Fruit fly (Drosophila melanogaster) whole organism, embryonic: ENCODE results near the gene stck.

Source experiments
- CG10959 ChIP-seq: fragments of 200-800 bp; sonication (Bioruptor generic); IDR thresholded peaks from 2 replicates; pipeline ENCODE4 v1.3.6; 2022; ENCODE audit warnings: missing biosample characterization, missing genetic modification characterization
- CG12391 ChIP-seq: fragments of 200-800 bp; sonication (Bioruptor generic); optimal IDR thresholded peaks from 3 replicates; lab custom pipeline; 2018; ENCODE audit warnings: missing biosample characterization, mild to moderate bottlenecking, missing genetic modification characterization, moderate library complexity
- CG12942 ChIP-seq: fragments of 200-800 bp; sonication (Bioruptor generic); optimal IDR thresholded peaks from 3 replicates; lab custom pipeline; 2016; ENCODE audit warnings: missing biosample characterization, missing genetic modification characterization
- CG15479 ChIP-seq: fragments of 200-800 bp; sonication (Bioruptor generic); optimal IDR thresholded peaks from 3 replicates; lab custom pipeline; 2019; ENCODE audit warnings: missing biosample characterization, mild to moderate bottlenecking, missing genetic modification characterization, moderate library complexity
- CG1603 ChIP-seq: fragments of 200-800 bp; sonication (Bioruptor generic); optimal IDR thresholded peaks from 2 replicates; lab custom pipeline; 2019; ENCODE audit warnings: missing biosample characterization, mild to moderate bottlenecking, missing genetic modification characterization, moderate library complexity
- CG16863 ChIP-seq: fragments of 200-800 bp; sonication (Bioruptor generic); optimal IDR thresholded peaks from 3 replicates; lab custom pipeline; 2016; ENCODE audit warnings: missing biosample characterization, missing genetic modification characterization
- CG17385 ChIP-seq: fragments of 200-800 bp; sonication (Bioruptor generic); optimal IDR thresholded peaks from 3 replicates; lab custom pipeline; 2018; ENCODE audit warnings: missing biosample characterization, mild to moderate bottlenecking, missing genetic modification characterization
- CG17568 ChIP-seq: fragments of 200-800 bp; sonication (Bioruptor generic); optimal IDR thresholded peaks from 2 replicates; lab custom pipeline; 2018; ENCODE audit warnings: missing biosample characterization, mild to moderate bottlenecking, missing genetic modification characterization, moderate library complexity
- CG2875 ChIP-seq: fragments of 200-800 bp; sonication (Bioruptor generic); optimal IDR thresholded peaks from 2 replicates; lab custom pipeline; 2017; ENCODE audit warnings: missing biosample characterization, mild to moderate bottlenecking, missing genetic modification characterization, missing genetic modification reagents
- CG33213 ChIP-seq: fragments of 200-800 bp; sonication (Bioruptor generic); optimal IDR thresholded peaks from 3 replicates; lab custom pipeline; 2016; ENCODE audit warnings: missing biosample characterization, missing genetic modification characterization
- CG4282 ChIP-seq: fragments of 200-800 bp; sonication (Bioruptor generic); optimal IDR thresholded peaks from 2 replicates; lab custom pipeline; 2016; ENCODE audit warnings: missing biosample characterization, missing genetic modification characterization
- CG4360 ChIP-seq: fragments of 200-800 bp; sonication (Bioruptor generic); IDR thresholded peaks from 2 replicates; pipeline ENCODE4 v1.3.6; 2022; ENCODE audit warnings: missing biosample characterization, missing genetic modification characterization
- CG5245 ChIP-seq: fragments of 200-800 bp; sonication (Bioruptor generic); optimal IDR thresholded peaks from 3 replicates; lab custom pipeline; 2016; ENCODE audit warnings: missing biosample characterization, missing genetic modification characterization
- CG6254 ChIP-seq: fragments of 200-800 bp; sonication (Bioruptor generic); optimal IDR thresholded peaks from 3 replicates; lab custom pipeline; 2017; ENCODE audit warnings: mild to moderate bottlenecking, missing biosample characterization, missing genetic modification reagents, missing genetic modification characterization
- CG7786 ChIP-seq: fragments of 200-800 bp; sonication (Bioruptor generic); optimal IDR thresholded peaks from 2 replicates; lab custom pipeline; 2016; ENCODE audit warnings: missing biosample characterization, missing genetic modification characterization
- CG7928 ChIP-seq: fragments of 200-800 bp; sonication (Bioruptor generic); optimal IDR thresholded peaks from 2 replicates; lab custom pipeline; 2017; ENCODE audit warnings: missing biosample characterization, mild to moderate bottlenecking, missing genetic modification characterization
- CG7963 ChIP-seq: fragments of 200-800 bp; sonication (Bioruptor generic); IDR thresholded peaks from 3 replicates; pipeline ENCODE4 v1.3.6; 2022; ENCODE audit warnings: missing biosample characterization, missing genetic modification characterization; ENCODE audit not compliant: partially characterized antibody
- CG8765 ChIP-seq: fragments of 200-800 bp; sonication (Bioruptor generic); IDR thresholded peaks from 2 replicates; pipeline ENCODE4 v1.3.6; 2022; ENCODE audit warnings: missing biosample characterization, missing genetic modification characterization
- CG9932 ChIP-seq: fragments of 200-800 bp; sonication (Bioruptor generic); IDR thresholded peaks from 2 replicates; pipeline ENCODE4 v1.3.6; 2022; ENCODE audit warnings: missing biosample characterization, missing genetic modification characterization
- Dek ChIP-seq: fragments of 200-800 bp; sonication (Bioruptor generic); optimal IDR thresholded peaks from 3 replicates; lab custom pipeline; 2019; ENCODE audit warnings: missing biosample characterization, mild to moderate bottlenecking, missing genetic modification characterization, moderate library complexity
- ERR ChIP-seq: fragments of 200-800 bp; sonication (Bioruptor generic); optimal IDR thresholded peaks from 2 replicates; lab custom pipeline; 2016; ENCODE audit warnings: missing biosample characterization, missing genetic modification characterization
- HmgZ ChIP-seq: fragments of 200-800 bp; sonication (Bioruptor generic); optimal IDR thresholded peaks from 2 replicates; lab custom pipeline; 2018; ENCODE audit warnings: missing biosample characterization, mild to moderate bottlenecking, missing genetic modification characterization
- Jarid2 ChIP-seq: fragments of 200-800 bp; sonication (Bioruptor generic); optimal IDR thresholded peaks from 3 replicates; lab custom pipeline; 2017; ENCODE audit warnings: mild to moderate bottlenecking, missing biosample characterization, missing genetic modification reagents, missing genetic modification characterization
- Med ChIP-seq: fragments of 200-800 bp; sonication (Bioruptor generic); peaks from one replicate; lab custom pipeline; 2016; ENCODE audit warnings: missing biosample characterization, missing genetic modification characterization, mild to moderate bottlenecking, inconsistent platforms, moderate library complexity
- Meics ChIP-seq: fragments of 200-800 bp; sonication (Bioruptor generic); optimal IDR thresholded peaks from 2 replicates; lab custom pipeline; 2017; ENCODE audit warnings: missing biosample characterization, mild to moderate bottlenecking, missing genetic modification characterization
- Mrtf ChIP-seq: fragments of 200-800 bp; sonication (Bioruptor generic); IDR thresholded peaks from 3 replicates; pipeline ENCODE4 v1.3.6; 2022; ENCODE audit warnings: missing biosample characterization, missing genetic modification characterization
- Myb ChIP-seq: fragments of 200-800 bp; sonication (Bioruptor generic); optimal IDR thresholded peaks from 2 replicates; lab custom pipeline; 2016; ENCODE audit warnings: missing biosample characterization, missing genetic modification characterization
- PHDP ChIP-seq: fragments of 200-800 bp; sonication (Bioruptor generic); optimal IDR thresholded peaks from 3 replicates; lab custom pipeline; 2018; ENCODE audit warnings: missing biosample characterization, mild to moderate bottlenecking, missing genetic modification characterization, moderate library complexity
- Trl ChIP-seq, 3 experiments: fragments of >200 bp in 2 of 3; fragments of 200-800 bp in 1 of 3; sonication (Bioruptor generic) in 1 of 3; optimal IDR thresholded peaks; 2 replicates in 1 of 3; 3 replicates in 2 of 3; lab custom pipeline; 2016 to 2017; ENCODE audit warnings: missing biosample characterization in 1 of 3, missing genetic modification characterization in 1 of 3
- Xbp1 ChIP-seq: fragments of 200-800 bp; sonication (Bioruptor generic); optimal IDR thresholded peaks from 3 replicates; lab custom pipeline; 2016; ENCODE audit warnings: missing biosample characterization, mild to moderate bottlenecking, missing genetic modification characterization
- Xrp1 ChIP-seq: fragments of 200-800 bp; sonication (Bioruptor generic); IDR thresholded peaks from 2 replicates; pipeline ENCODE4 v1.3.6; 2022; ENCODE audit warnings: missing biosample characterization, missing genetic modification characterization
- bowl ChIP-seq: fragments of 200-800 bp; sonication (Bioruptor generic); IDR thresholded peaks from 2 replicates; pipeline ENCODE4 v1.3.6; 2022; ENCODE audit warnings: missing biosample characterization, missing genetic modification characterization
- ci ChIP-seq: fragments of 200-800 bp; sonication (Bioruptor generic); IDR thresholded peaks from 3 replicates; pipeline ENCODE4 v1.3.6; 2022; ENCODE audit warnings: missing biosample characterization, missing genetic modification characterization
- cwo ChIP-seq: fragments of 200-800 bp; sonication (Bioruptor generic); optimal IDR thresholded peaks from 3 replicates; lab custom pipeline; 2017; ENCODE audit warnings: missing biosample characterization, missing genetic modification characterization, mild to moderate bottlenecking, moderate library complexity, missing genetic modification reagents
- da ChIP-seq: fragments of 200-800 bp; sonication (Bioruptor generic); optimal IDR thresholded peaks from 2 replicates; lab custom pipeline; 2016; ENCODE audit warnings: missing biosample characterization, missing genetic modification characterization
- dan ChIP-seq: fragments of 200-800 bp; sonication (Bioruptor generic); IDR thresholded peaks from 2 replicates; pipeline ENCODE4 v1.3.6; 2022; ENCODE audit warnings: missing biosample characterization, missing genetic modification characterization
- gem ChIP-seq: fragments of 200-800 bp; sonication (Bioruptor generic); optimal IDR thresholded peaks from 2 replicates; lab custom pipeline; 2019; ENCODE audit warnings: missing biosample characterization, mild to moderate bottlenecking, missing genetic modification characterization, moderate library complexity
- gsb-n ChIP-seq: fragments of 200-800 bp; sonication (Bioruptor generic); optimal IDR thresholded peaks from 3 replicates; lab custom pipeline; 2018; ENCODE audit warnings: missing biosample characterization, mild to moderate bottlenecking, missing genetic modification characterization
- hbn ChIP-seq: fragments of 200-800 bp; sonication (Bioruptor generic); IDR thresholded peaks from 2 replicates; pipeline ENCODE4 v1.3.6; 2022; ENCODE audit warnings: missing biosample characterization, missing genetic modification characterization; ENCODE audit not compliant: partially characterized antibody
- hth ChIP-seq: fragments of >200 bp; optimal IDR thresholded peaks from 2 replicates; lab custom pipeline; 2017; ENCODE audit warnings: inconsistent platforms
- ken ChIP-seq: fragments of 200-800 bp; sonication (Bioruptor generic); IDR thresholded peaks from 3 replicates; pipeline ENCODE4 v1.3.6; 2022; ENCODE audit warnings: missing biosample characterization, missing genetic modification characterization
- lab ChIP-seq: fragments of 200-800 bp; sonication (Bioruptor generic); optimal IDR thresholded peaks from 3 replicates; lab custom pipeline; 2017; ENCODE audit warnings: missing biosample characterization, missing genetic modification characterization, mild to moderate bottlenecking, moderate library complexity, missing genetic modification reagents
- lov ChIP-seq, 2 experiments: fragments of 200-800 bp in 1 of 2; fragments of >200 bp in 1 of 2; sonication (Bioruptor generic) in 1 of 2; IDR thresholded peaks in 1 of 2; optimal IDR thresholded peaks in 1 of 2; 2 replicates in 1 of 2; 3 replicates in 1 of 2; pipeline versions ENCODE4 v1.3.6 to Lab custom; 2017 to 2022; ENCODE audit warnings: missing biosample characterization in 1 of 2, missing genetic modification characterization in 1 of 2
- pfk ChIP-seq: fragments of 200-800 bp; sonication (Bioruptor generic); optimal IDR thresholded peaks from 2 replicates; lab custom pipeline; 2018; ENCODE audit warnings: missing biosample characterization, mild to moderate bottlenecking, missing genetic modification characterization, moderate library complexity
- repo ChIP-seq: fragments of 200-800 bp; sonication (Bioruptor generic); optimal IDR thresholded peaks from 2 replicates; lab custom pipeline; 2016; ENCODE audit warnings: missing biosample characterization, missing genetic modification characterization
- sim ChIP-seq: fragments of 200-800 bp; sonication (Bioruptor generic); IDR thresholded peaks from 2 replicates; pipeline ENCODE4 v1.3.6; 2022; ENCODE audit warnings: missing biosample characterization, missing genetic modification characterization
- slou ChIP-seq: fragments of 200-800 bp; sonication (Bioruptor generic); optimal IDR thresholded peaks from 3 replicates; lab custom pipeline; 2016; ENCODE audit warnings: missing biosample characterization, missing genetic modification characterization
- vnd ChIP-seq: fragments of 200-800 bp; sonication (Bioruptor generic); IDR thresholded peaks from 3 replicates; pipeline ENCODE4 v1.3.6; 2022; ENCODE audit warnings: missing biosample characterization, missing genetic modification characterization; ENCODE audit not compliant: partially characterized antibody
- z ChIP-seq: fragments of 200-800 bp; sonication (Bioruptor generic); IDR thresholded peaks from 3 replicates; pipeline ENCODE4 v1.3.6; 2022; ENCODE audit warnings: missing biosample characterization, missing genetic modification characterization
- zen ChIP-seq: fragments of 200-800 bp; sonication (Bioruptor generic); optimal IDR thresholded peaks from 3 replicates; lab custom pipeline; 2018; ENCODE audit warnings: missing biosample characterization, mild to moderate bottlenecking, missing genetic modification characterization, moderate library complexity

Gene stck

DNA sequence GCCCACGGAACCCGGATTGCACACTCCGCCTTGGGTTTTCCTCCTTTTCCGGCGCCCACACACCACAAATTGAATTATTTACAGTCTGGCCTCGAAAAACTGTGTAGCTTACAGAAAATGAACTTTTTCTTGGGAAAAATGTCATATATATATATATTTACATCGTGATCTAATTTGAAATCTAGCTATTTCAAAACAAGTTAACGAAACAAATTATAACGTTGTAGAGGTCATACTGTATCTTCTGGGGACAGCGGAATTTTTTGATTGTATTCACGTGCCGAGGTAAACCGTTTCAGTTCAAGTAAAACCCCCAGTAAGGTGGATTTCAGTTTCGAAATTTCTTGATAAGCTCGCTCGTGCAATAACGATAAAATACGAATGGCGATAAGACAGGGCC lies 2.3 kb upstream of the stck start (continued):
- no peak for TF ChIP-seq CG33213 (GFP tag; lab: Kevin White, UChicago)
- TF ChIP-seq ci (GFP tag; lab: Robert Waterston, UW) = peak; percentile 81
- no peak for TF ChIP-seq CG4282 (GFP tag; lab: Kevin White, UChicago)
- peak; percentile 1 for TF ChIP-seq gsb-n (tag; lab: Kevin White, UChicago)
- TF ChIP-seq CG16863 (GFP tag; lab: Kevin White, UChicago) = no peak
- TF ChIP-seq da (GFP tag; lab: Kevin White, UChicago) = no peak
- no peak for TF ChIP-seq repo (GFP tag; lab: Kevin White, UChicago)
- no peak for TF ChIP-seq ERR (GFP tag; lab: Kevin White, UChicago)
- no peak for TF ChIP-seq CG15479 (GFP tag; lab: Kevin White, UChicago)
- no peak for TF ChIP-seq lov (optimal IDR thresholded peaks at IDR 0.05; lab: Kevin White, UChicago)
- TF ChIP-seq lov (GFP tag; IDR thresholded peaks at IDR 0.05; lab: Robert Waterston, UW) = no peak
- TF ChIP-seq CG9932 (GFP tag; lab: Robert Waterston, UW) = peak; percentile 71
- no peak for TF ChIP-seq hth (lab: Kevin White, UChicago)
- no peak for TF ChIP-seq hbn (GFP tag; lab: Robert Waterston, UW)
- TF ChIP-seq dan (GFP tag; lab: Robert Waterston, UW) = no peak
- peak; percentile 11 for TF ChIP-seq HmgZ
- peak; percentile 14 for TF ChIP-seq CG7928 (GFP tag; lab: Kevin White, UChicago)
- no peak for TF ChIP-seq vnd
- TF ChIP-seq CG7963 (GFP tag; lab: Robert Waterston, UW) = no peak
- peak; percentile 22 for TF ChIP-seq CG6254 (GFP tag; lab: Kevin White, UChicago)
- peak; percentile 38 for TF ChIP-seq CG17385 (GFP tag; lab: Kevin White, UChicago)
- TF ChIP-seq CG2875 (GFP tag; lab: Kevin White, UChicago) = no peak
- TF ChIP-seq Trl (optimal IDR thresholded peaks at IDR 0.05; lab: Kevin White, UChicago) = no peak
- no peak for TF ChIP-seq Trl (GFP tag; optimal IDR thresholded peaks at IDR 0.05; lab: Kevin White, UChicago)
- TF ChIP-seq slou (GFP tag; lab: Kevin White, UChicago) = no peak
- no peak for TF ChIP-seq zen (tag; lab: Kevin White, UChicago)
- no peak for TF ChIP-seq CG8765 (GFP tag; lab: Robert Waterston, UW)
- no peak for TF ChIP-seq sim (GFP tag; lab: Robert Waterston, UW)
- peak; percentile 2 for TF ChIP-seq Dek (tag; lab: Kevin White, UChicago)
- peak; percentile 87 for TF ChIP-seq cwo
- TF ChIP-seq CG1603 = peak; percentile 49
- TF ChIP-seq CG4360 (GFP tag; lab: Robert Waterston, UW) = 0 out of 2 replicates have a peak, but pooled peaks have one; percentile 10
- no peak for TF ChIP-seq z (GFP tag; lab: Robert Waterston, UW)
- peak; percentile 56 for TF ChIP-seq Meics
- peak; percentile 69 for TF ChIP-seq PHDP (tag; lab: Kevin White, UChicago)
- peak; percentile 65 for TF ChIP-seq Xrp1 (GFP tag; lab: Robert Waterston, UW)
- TF ChIP-seq bowl (GFP tag; lab: Robert Waterston, UW) = no peak
- no peak for TF ChIP-seq CG10959
- no peak for TF ChIP-seq CG5245 (GFP tag; lab: Kevin White, UChicago)
- peak; percentile 39 for TF ChIP-seq CG12391 (tag; lab: Kevin White, UChicago)
- TF ChIP-seq Myb (GFP tag; lab: Kevin White, UChicago) = no peak
- TF ChIP-seq ken = 0 out of 3 replicates have a peak, but pooled peaks have one; percentile 57
- TF ChIP-seq Xbp1 (GFP tag; lab: Kevin White, UChicago) = peak; percentile 42
- TF ChIP-seq CG7786 = no peak
- TF ChIP-seq CG12942 (GFP tag; lab: Kevin White, UChicago) = no peak
- no peak for TF ChIP-seq Jarid2 (GFP tag; lab: Kevin White, UChicago)
- no peak for TF ChIP-seq pfk
- no peak for TF ChIP-seq Mrtf (GFP tag; lab: Robert Waterston, UW)
- TF ChIP-seq lab = peak; percentile 74
- peak; percentile 48 for TF ChIP-seq CG17568 (GFP tag; lab: Kevin White, UChicago)
- TF ChIP-seq Med (GFP tag; lab: Kevin White, UChicago) = peak; percentile 83
- TF ChIP-seq gem (tag; lab: Kevin White, UChicago) = peak; percentile 73
